Worm (Caenorhabditis elegans) whole organism, mixed stage, embryonic: ENCODE measurements around the gene C26E6.12.

Source experiments
- M03D4.4 ChIP-seq: sonication (generic microtip); optimal IDR thresholded peaks from 2 replicates; lab custom pipeline; 2017; ENCODE audit warnings: mild to moderate bottlenecking, missing genetic modification characterization, missing compliant biosample characterization
- bed-3 ChIP-seq: fragments of 200-800 bp; sonication (Bioruptor generic); optimal IDR thresholded peaks from 3 replicates; lab custom pipeline; 2018; ENCODE audit warnings: mild to moderate bottlenecking, missing genetic modification characterization, moderate library complexity, missing compliant biosample characterization
- blmp-1 ChIP-seq: fragments of 150-350 bp; optimal IDR thresholded peaks from 2 replicates; lab custom pipeline; 2014; ENCODE audit warnings: missing biosample characterization, missing genetic modification characterization
- ceh-39 ChIP-seq: fragments of 150-350 bp; optimal IDR thresholded peaks from 2 replicates; lab custom pipeline; 2014; ENCODE audit warnings: missing biosample characterization, missing genetic modification characterization
- ceh-43 ChIP-seq: fragments of 200-800 bp; sonication (Bioruptor generic); optimal IDR thresholded peaks from 2 replicates; lab custom pipeline; 2018; ENCODE audit warnings: mild to moderate bottlenecking, missing genetic modification characterization, moderate library complexity, missing compliant biosample characterization
- cnd-1 ChIP-seq: fragments of 200-800 bp; sonication (Bioruptor generic); optimal IDR thresholded peaks from 2 replicates; lab custom pipeline; 2018; ENCODE audit warnings: mild to moderate bottlenecking, missing genetic modification characterization, missing compliant biosample characterization
- drap-1 ChIP-seq: fragments of 200-800 bp; sonication (Bioruptor generic); optimal IDR thresholded peaks from 3 replicates; lab custom pipeline; 2018; ENCODE audit warnings: mild to moderate bottlenecking, missing genetic modification characterization, missing compliant biosample characterization
- elt-3 ChIP-seq: fragments of 150-350 bp; optimal IDR thresholded peaks from 2 replicates; lab custom pipeline; 2014; ENCODE audit warnings: missing biosample characterization, missing genetic modification characterization
- ham-2 ChIP-seq: fragments of 200-800 bp; sonication (Bioruptor generic); optimal IDR thresholded peaks from 2 replicates; lab custom pipeline; 2018; ENCODE audit warnings: mild to moderate bottlenecking, missing genetic modification characterization, missing compliant biosample characterization
- hlh-1 ChIP-seq: fragments of 150-350 bp; optimal IDR thresholded peaks from 2 replicates; lab custom pipeline; 2014; ENCODE audit warnings: missing biosample characterization, missing genetic modification reagents, missing genetic modification characterization
- lin-13 ChIP-seq: fragments of 150-350 bp; optimal IDR thresholded peaks from 2 replicates; lab custom pipeline; 2014; ENCODE audit warnings: missing biosample characterization, missing genetic modification characterization
- lin-32 ChIP-seq: fragments of 200-800 bp; sonication (Bioruptor generic); optimal IDR thresholded peaks from 2 replicates; lab custom pipeline; 2018; ENCODE audit warnings: mild to moderate bottlenecking, missing genetic modification characterization, missing compliant biosample characterization
- lsy-2 ChIP-seq: fragments of 150-350 bp; optimal IDR thresholded peaks from 2 replicates; lab custom pipeline; 2014; ENCODE audit warnings: missing biosample characterization, missing genetic modification characterization
- mab-5 ChIP-seq: fragments of 150-350 bp; optimal IDR thresholded peaks from 2 replicates; lab custom pipeline; 2014; ENCODE audit warnings: missing biosample characterization, missing genetic modification characterization
- mep-1 ChIP-seq: fragments of 150-350 bp; optimal IDR thresholded peaks from 2 replicates; lab custom pipeline; 2017; ENCODE audit warnings: missing biosample characterization, missing genetic modification reagents, missing genetic modification characterization, inconsistent platforms
- nhr-12 ChIP-seq: fragments of 150-350 bp; optimal IDR thresholded peaks from 2 replicates; lab custom pipeline; 2014; ENCODE audit warnings: missing biosample characterization, missing genetic modification characterization
- nhr-2 ChIP-seq: fragments of 150-350 bp; optimal IDR thresholded peaks from 2 replicates; lab custom pipeline; 2014; ENCODE audit warnings: missing biosample characterization, missing genetic modification characterization
- nhr-28 ChIP-seq: fragments of 150-350 bp; optimal IDR thresholded peaks from 2 replicates; lab custom pipeline; 2014; ENCODE audit warnings: missing biosample characterization, missing genetic modification characterization
- nhr-76 ChIP-seq: sonication (generic microtip); optimal IDR thresholded peaks from 2 replicates; lab custom pipeline; 2017; ENCODE audit warnings: missing biosample characterization, missing genetic modification characterization
- pha-4 ChIP-seq: fragments of 150-350 bp; optimal IDR thresholded peaks from 2 replicates; lab custom pipeline; 2018; ENCODE audit warnings: missing biosample characterization, missing genetic modification reagents, missing genetic modification characterization
- snpc-4 ChIP-seq: fragments of 150-350 bp; optimal IDR thresholded peaks from 2 replicates; lab custom pipeline; 2014; ENCODE audit warnings: missing biosample characterization, missing genetic modification characterization
- sptf-1 ChIP-seq: sonication (generic microtip); optimal IDR thresholded peaks from 2 replicates; lab custom pipeline; 2017; ENCODE audit warnings: mild to moderate bottlenecking, missing genetic modification characterization, moderate library complexity, missing compliant biosample characterization
- tbx-8 ChIP-seq: fragments of 200-800 bp; sonication (Bioruptor generic); optimal IDR thresholded peaks from 2 replicates; lab custom pipeline; 2018; ENCODE audit warnings: mild to moderate bottlenecking, missing genetic modification characterization, moderate library complexity, missing compliant biosample characterization
- unc-120 ChIP-seq: sonication (generic microtip); optimal IDR thresholded peaks from 2 replicates; lab custom pipeline; 2017; ENCODE audit warnings: missing genetic modification characterization, missing compliant biosample characterization; ENCODE audit not compliant: poor library complexity, severe bottlenecking
- unc-39 ChIP-seq: fragments of 150-350 bp; optimal IDR thresholded peaks from 2 replicates; lab custom pipeline; 2014; ENCODE audit warnings: missing biosample characterization, missing genetic modification characterization
- unc-62 ChIP-seq: fragments of 150-350 bp; optimal IDR thresholded peaks from 2 replicates; lab custom pipeline; 2014; ENCODE audit warnings: missing biosample characterization, missing genetic modification reagents, missing genetic modification characterization
- ztf-11 ChIP-seq: fragments of 150-350 bp; optimal IDR thresholded peaks from 2 replicates; lab custom pipeline; 2014; ENCODE audit warnings: missing biosample characterization, missing genetic modification characterization

The C26E6.12 gene

DNA sequence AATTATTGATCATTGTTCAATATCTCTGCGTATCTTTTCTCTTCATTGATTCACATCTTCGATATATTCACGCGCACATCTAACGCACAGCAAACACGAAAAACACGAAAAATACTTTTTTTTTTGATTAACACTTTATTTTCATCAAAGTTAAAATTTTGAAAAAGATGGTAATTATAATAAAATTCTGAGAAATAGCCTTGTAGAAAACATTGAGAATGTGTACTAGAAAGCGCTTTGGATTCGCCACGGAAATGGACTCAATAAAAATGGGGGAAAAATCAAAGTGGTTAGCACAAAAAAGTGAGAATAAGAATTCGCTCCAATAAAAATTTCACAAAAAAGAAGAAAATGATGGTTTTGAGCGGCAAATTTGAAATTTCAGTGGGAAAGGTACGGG is 38.5 kb downstream of the C26E6.12 start, which contains the start of gene F26F4.6:
Gene F26F4.6 (minus strand): TSS at position 101 of the 400 bp plus-strand sequence.
- TF ChIP-seq nhr-2 (no peak), nhr-76 (no peak), mab-5 (tag; lab: Kevin White, UChicago) (no peak), M03D4.4 (tag; lab: Kevin White, UChicago) (no peak), nhr-12 (no peak), bed-3 (no peak)

DNA sequence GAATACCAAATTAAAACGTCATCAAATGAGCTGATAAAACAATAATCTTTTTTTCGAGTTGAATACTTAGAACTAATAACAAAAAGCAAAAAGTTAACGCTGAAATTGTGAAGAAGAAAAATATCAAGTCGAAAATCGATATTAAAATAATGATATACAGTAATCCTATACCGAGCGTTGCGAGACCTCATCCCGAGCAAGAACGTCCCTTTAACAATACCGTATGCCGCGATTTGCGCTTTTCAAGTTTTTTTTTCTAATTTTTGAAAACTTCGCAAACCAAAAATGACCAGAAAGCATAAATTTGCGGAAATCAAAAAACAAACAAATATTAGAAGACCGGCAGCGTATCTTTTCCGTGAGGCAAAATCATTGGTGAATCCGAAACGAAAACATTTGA is 41.1 kb downstream of the C26E6.12 start, which contains the start of gene F26F4.5:
Gene F26F4.5 (minus strand): TSS at position 256 of the 400 bp plus-strand sequence.
- TF ChIP-seq unc-39 (tag; lab: Kevin White, UChicago): no peak
- no peak for TF ChIP-seq lin-32 (GFP tag; lab: Kevin White, UChicago)
- no peak for TF ChIP-seq nhr-28 (tag; lab: Kevin White, UChicago)
- TF ChIP-seq lsy-2 (tag; lab: Kevin White, UChicago): no peak
- TF ChIP-seq unc-120 (tag; lab: Kevin White, UChicago): no peak
- no peak for TF ChIP-seq blmp-1
- TF ChIP-seq mep-1 (tag; lab: Kevin White, UChicago): no peak
- no peak for TF ChIP-seq ceh-43
- TF ChIP-seq tbx-8 (GFP tag; lab: Kevin White, UChicago): no peak
- TF ChIP-seq pha-4 (tag; lab: Kevin White, UChicago): no peak
- TF ChIP-seq nhr-2: no peak
- TF ChIP-seq M03D4.4 (tag; lab: Kevin White, UChicago): no peak
- no peak for TF ChIP-seq snpc-4 (tag; lab: Kevin White, UChicago)
- no peak for TF ChIP-seq ztf-11 (tag; lab: Kevin White, UChicago)
- TF ChIP-seq mab-5 (tag; lab: Kevin White, UChicago): no peak
- TF ChIP-seq hlh-1 (tag; lab: Kevin White, UChicago): no peak
- no peak for TF ChIP-seq elt-3 (tag; lab: Kevin White, UChicago)
- no peak for TF ChIP-seq cnd-1 (tag; lab: Kevin White, UChicago)
- TF ChIP-seq, all 35 proteins: peak for 0

- TF ChIP-seq ham-2 (no peak), nhr-76 (no peak), blmp-1 (no peak), ceh-39 (no peak), snpc-4 (tag; lab: Kevin White, UChicago) (no peak), unc-62 (no peak)
- TF ChIP-seq, all 35 proteins: peak for 0
Observed at ce11 chrIII:4887291-4887690, 44.8 kb downstream of the C26E6.12 start, which contains the start of gene clec-6. clec-6 (minus strand) TSS chrIII:4887444.

ce11 chrIII:4883429-4883828 is 48.6 kb downstream of the C26E6.12 start, which contains the start of gene clec-5:
clec-5 (minus strand) TSS chrIII:4883606.
- TF ChIP-seq unc-62: no peak
- no peak for TF ChIP-seq drap-1
- no peak for TF ChIP-seq snpc-4 (tag; lab: Kevin White, UChicago)
- no peak for TF ChIP-seq lin-13 (tag; lab: Kevin White, UChicago)
- TF ChIP-seq nhr-76: no peak
- TF ChIP-seq blmp-1: no peak
- TF ChIP-seq sptf-1 (tag; lab: Kevin White, UChicago): no peak
- no peak for TF ChIP-seq bed-3
- TF ChIP-seq lsy-2 (tag; lab: Kevin White, UChicago): no peak
- TF ChIP-seq, all 35 proteins: peak for 0

DNA sequence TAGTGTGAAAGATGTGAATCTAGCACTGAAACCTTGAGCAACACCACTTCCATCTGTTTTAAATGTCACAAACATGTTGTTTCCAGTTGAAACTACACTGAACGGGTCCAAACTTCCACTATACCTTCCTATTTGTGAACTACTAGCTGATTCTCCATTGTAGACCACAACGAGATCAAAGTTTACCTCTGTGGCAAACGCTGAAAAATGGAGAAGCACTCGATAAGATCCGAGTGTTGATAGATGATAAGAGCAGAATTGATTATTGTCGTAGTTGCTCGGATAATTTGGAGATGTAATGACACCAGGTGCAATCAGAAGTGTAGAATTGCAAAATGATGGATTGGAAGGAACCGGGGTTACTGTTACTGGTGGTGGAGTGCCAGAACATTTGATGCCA is 50.1 kb downstream of the C26E6.12 start:
- no peak for TF ChIP-seq nhr-76
- TF ChIP-seq, all 35 proteins: peak for 0
